Worm (Caenorhabditis elegans) whole organism, L3 larva: Measurements from ENCODE around the gene F23B12.1.
A peak's percentile ranks its signal among the peaks of the same experiment; 100 is the strongest.

Source experiments
- ZK546.5 ChIP-seq: sonication (generic microtip); optimal IDR thresholded peaks from 2 replicates; lab custom pipeline; 2017; ENCODE audit warnings: missing biosample characterization, missing genetic modification characterization
- ama-1 ChIP-seq: fragments of 150-350 bp; optimal IDR thresholded peaks from 2 replicates; lab custom pipeline; 2018
- ceh-9 ChIP-seq: sonication (generic microtip); optimal IDR thresholded peaks from 2 replicates; lab custom pipeline; 2018; ENCODE audit warnings: missing biosample characterization, missing genetic modification characterization
- elt-2 ChIP-seq: sonication (generic microtip); optimal IDR thresholded peaks from 2 replicates; lab custom pipeline; 2016; ENCODE audit warnings: missing genetic modification reagents, mild to moderate bottlenecking, missing genetic modification characterization, missing compliant biosample characterization
- nhr-237 ChIP-seq: fragments of 150-350 bp; optimal IDR thresholded peaks from 2 replicates; lab custom pipeline; 2014; ENCODE audit warnings: missing biosample characterization, missing genetic modification characterization
- nhr-25 ChIP-seq: sonication (generic microtip); optimal IDR thresholded peaks from 2 replicates; lab custom pipeline; 2017; ENCODE audit warnings: missing biosample characterization, missing genetic modification characterization
- nhr-28 ChIP-seq: fragments of 150-350 bp; optimal IDR thresholded peaks from 2 replicates; lab custom pipeline; 2014; ENCODE audit warnings: missing biosample characterization, missing genetic modification characterization
- nhr-76 ChIP-seq: fragments of 150-350 bp; sonication (generic microtip); optimal IDR thresholded peaks from 5 replicates; lab custom pipeline; 2014; ENCODE audit warnings: missing biosample characterization, missing genetic modification characterization
- pha-4 ChIP-seq: fragments of 150-350 bp; optimal IDR thresholded peaks from 2 replicates; lab custom pipeline; 2014; ENCODE audit warnings: missing biosample characterization, missing genetic modification reagents, missing genetic modification characterization
- pqm-1 ChIP-seq: fragments of 150-350 bp; optimal IDR thresholded peaks from 2 replicates; lab custom pipeline; 2017; ENCODE audit warnings: missing biosample characterization, missing genetic modification characterization, inconsistent platforms
- sea-2 ChIP-seq: fragments of 150-350 bp; sonication (generic microtip); optimal IDR thresholded peaks from 4 replicates; lab custom pipeline; 2014; ENCODE audit warnings: missing biosample characterization, missing genetic modification reagents, missing genetic modification characterization
- tbx-2 ChIP-seq: sonication (generic microtip); optimal IDR thresholded peaks from 2 replicates; lab custom pipeline; 2016; ENCODE audit warnings: mild to moderate bottlenecking, missing genetic modification characterization, missing compliant biosample characterization

- no peak for TF ChIP-seq nhr-25 (tag; lab: Kevin White, UChicago)
- TF ChIP-seq nhr-76, result no peak
- no peak for TF ChIP-seq pha-4 (tag; lab: Kevin White, UChicago)
- peak; percentile 86 for TF ChIP-seq elt-2 (tag; lab: Kevin White, UChicago)
- TF ChIP-seq nhr-28 (tag; lab: Kevin White, UChicago), result no peak
- TF ChIP-seq tbx-2, result no peak
- no peak for TF ChIP-seq nhr-237 (tag; lab: Kevin White, UChicago)
- TF ChIP-seq pqm-1 (tag; lab: Kevin White, UChicago), result peak; percentile 78
- TF ChIP-seq ama-1 (lab: Kevin White, UChicago), result no peak
- TF ChIP-seq sea-2 (GFP tag; lab: Kevin White, UChicago), result no peak
- TF ChIP-seq ceh-9, result no peak
- no peak for TF ChIP-seq ZK546.5 (tag; lab: Kevin White, UChicago)
These were observed 18.3 kb downstream of the F23B12.1 start, which contains the start of the genes dlat-1 and fntb-1 for ce11 chrV:14447240-14447763.
